Fruit fly (Drosophila melanogaster): ENCODE measurements around the gene CG12061.
A peak's percentile ranks its signal among the peaks of the same experiment; 100 is the strongest.

CG12061 gene

DNA sequence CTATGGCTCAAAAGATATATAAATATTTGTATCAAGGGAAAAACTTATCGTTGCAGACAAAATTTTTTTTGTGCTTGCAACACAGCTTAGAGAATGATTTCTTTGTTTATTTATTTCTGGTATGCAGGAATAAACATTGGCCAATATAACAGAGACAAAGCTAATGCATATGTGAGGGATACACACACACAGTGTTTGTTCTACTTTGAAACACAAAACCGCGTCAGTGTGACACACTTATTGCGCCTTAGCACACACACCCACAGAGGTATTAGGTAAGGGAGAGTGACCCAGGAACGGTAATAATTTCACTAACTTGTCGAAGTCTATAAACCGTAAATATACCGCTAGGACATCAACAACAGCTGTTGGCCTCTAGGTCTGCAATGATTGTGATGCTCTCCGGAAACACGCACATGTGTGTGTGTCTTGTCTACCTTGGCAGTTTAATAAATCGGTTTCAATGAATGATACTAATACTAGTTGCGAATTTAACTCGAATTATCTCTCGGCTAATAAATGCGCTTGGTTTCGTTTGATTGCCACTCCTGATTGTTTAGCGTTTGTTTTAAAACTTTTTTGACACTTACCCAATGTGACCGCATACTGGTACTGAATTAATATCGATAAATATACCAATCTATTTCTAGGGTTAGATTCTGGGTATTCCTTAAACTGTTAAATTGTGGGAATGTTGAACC lies 60.4 kb downstream of the CG12061 start, which contains the start of gene CG17162 (continued):
- TF ChIP-seq croc (GFP tag; conservative IDR thresholded peaks at IDR 0.05), result no peak
- no peak for TF ChIP-seq CG12391 (tag; optimal IDR thresholded peaks at IDR 0.05)
- no peak for TF ChIP-seq fd102C (GFP tag; optimal IDR thresholded peaks at IDR 0.05)
- no peak for TF ChIP-seq pho (GFP tag; optimal IDR thresholded peaks at IDR 0.05)
- TF ChIP-seq CG10321 (GFP tag; IDR thresholded peaks at IDR 0.05), result no peak
- TF ChIP-seq fd3F (GFP tag; optimal IDR thresholded peaks at IDR 0.05), result no peak
- no peak for TF ChIP-seq schlank (tag; optimal IDR thresholded peaks at IDR 0.05)
- peak; percentile 31 for TF ChIP-seq Sry-δ (GFP tag; optimal IDR thresholded peaks at IDR 0.05)
- peak in 1 of 2 experiments; percentile 45 for TF ChIP-seq Pdp1 (GFP tag; optimal IDR thresholded peaks at IDR 0.05)
- TF ChIP-seq Bteb2 (GFP tag; optimal IDR thresholded peaks at IDR 0.05), result no peak
- TF ChIP-seq CG16779 (GFP tag; IDR thresholded peaks at IDR 0.05), result no peak
- TF ChIP-seq Ets97D (GFP tag; optimal IDR thresholded peaks at IDR 0.05), result no peak
- no peak for TF ChIP-seq Dfd (GFP tag; optimal IDR thresholded peaks at IDR 0.05)
- TF ChIP-seq ssp (GFP tag; IDR thresholded peaks at IDR 0.05), result peak; percentile 33
- TF ChIP-seq ems (GFP tag; optimal IDR thresholded peaks at IDR 0.05), result no peak
- TF ChIP-seq CG15696 (tag; optimal IDR thresholded peaks at IDR 0.05), result no peak
- TF ChIP-seq Spps (tag; optimal IDR thresholded peaks at IDR 0.05), result no peak
- TF ChIP-seq z (GFP tag; IDR thresholded peaks at IDR 0.05), result no peak
- no peak for TF ChIP-seq CG9727 (GFP tag; optimal IDR thresholded peaks at IDR 0.05)
- no peak for TF ChIP-seq ase (GFP tag; IDR thresholded peaks at IDR 0.05)
- TF ChIP-seq CG10959 (GFP tag; IDR thresholded peaks at IDR 0.05), result no peak
- TF ChIP-seq Xbp1 (GFP tag; optimal IDR thresholded peaks at IDR 0.05), result no peak
- no peak for TF ChIP-seq NFAT (GFP tag; IDR thresholded peaks at IDR 0.05)
- no peak for TF ChIP-seq gcm2 (GFP tag; optimal IDR thresholded peaks at IDR 0.05)
- TF ChIP-seq Atf-2 (GFP tag; optimal IDR thresholded peaks at IDR 0.05), result no peak
- no peak for TF ChIP-seq CG8944 (GFP tag; optimal IDR thresholded peaks at IDR 0.05)
- peak in 1 of 2 experiments; percentile 37 for TF ChIP-seq crp (GFP tag; optimal IDR thresholded peaks at IDR 0.05)
- peak; percentile 60; the same call in 1 of the 3 replicates for TF ChIP-seq CG2199 (GFP tag; IDR thresholded peaks at IDR 0.05)
- TF ChIP-seq tin (GFP tag; optimal IDR thresholded peaks at IDR 0.05), result no peak
- TF ChIP-seq row (GFP tag; IDR thresholded peaks at IDR 0.05), result peak; percentile 41
- TF ChIP-seq Adf1 (GFP tag; IDR thresholded peaks at IDR 0.05), result no peak
- no peak for TF ChIP-seq Opbp (GFP tag; IDR thresholded peaks at IDR 0.05; ENCODE audit: partially characterized antibody)
- TF ChIP-seq NC2β (GFP tag; optimal IDR thresholded peaks at IDR 0.05), result no peak
- TF ChIP-seq eve (GFP tag; optimal IDR thresholded peaks at IDR 0.05), result peak in 1 of 2 experiments; percentile 38
- peak; percentile 12 for TF ChIP-seq CG8924 (tag; optimal IDR thresholded peaks at IDR 0.05)
- TF ChIP-seq run (tag; optimal IDR thresholded peaks at IDR 0.05), result no peak
- TF ChIP-seq lab (GFP tag; optimal IDR thresholded peaks at IDR 0.05), result no peak
- TF ChIP-seq cg (GFP tag; optimal IDR thresholded peaks at IDR 0.05), result peak; percentile 64
- no peak for TF ChIP-seq dysf (GFP tag; IDR thresholded peaks at IDR 0.05)
- TF ChIP-seq CG32772 (GFP tag; IDR thresholded peaks at IDR 0.05), result no peak
- TF ChIP-seq CG5180 (GFP tag; optimal IDR thresholded peaks at IDR 0.05), result no peak
- no peak for TF ChIP-seq vvl (GFP tag; IDR thresholded peaks at IDR 0.05)
- TF ChIP-seq lola (GFP tag; optimal IDR thresholded peaks at IDR 0.05), result no peak
- TF ChIP-seq CG2889 (GFP tag; IDR thresholded peaks at IDR 0.05), result no peak
- TF ChIP-seq CG12219 (GFP tag; optimal IDR thresholded peaks at IDR 0.05), result no peak
- TF ChIP-seq Mes4 (GFP tag; optimal IDR thresholded peaks at IDR 0.05), result no peak
- TF ChIP-seq kay (GFP tag; optimal IDR thresholded peaks at IDR 0.05), result no peak
- no peak for TF ChIP-seq pan (optimal IDR thresholded peaks at IDR 0.05)
- TF ChIP-seq pan (GFP tag; optimal IDR thresholded peaks at IDR 0.05 in 1 of 2, IDR thresholded peaks at IDR 0.05 in 1 of 2), result no peak
- no peak for TF ChIP-seq CG10274 (GFP tag; optimal IDR thresholded peaks at IDR 0.05)
- TF ChIP-seq CG1603 (tag; optimal IDR thresholded peaks at IDR 0.05), result peak; percentile 24
